Fruit fly (Drosophila melanogaster) Kc167 (cell line): ENCODE results near the gene smg.

Source experiments
- Sin3A ChIP-seq: fragments of >200 bp; optimal IDR thresholded peaks from 2 replicates; lab custom pipeline; 2018; ENCODE audit warnings: missing external identifiers
- psq ChIP-seq: fragments of >200 bp; optimal IDR thresholded peaks from 2 replicates; lab custom pipeline; 2017; ENCODE audit warnings: missing external identifiers

dm6 chr3L:8981495-8981894 lies 16.3 kb downstream of the smg start, which contains the start of gene CG13314:
- TF ChIP-seq Sin3A (lab: Kevin White, UChicago) (no peak), psq (lab: Kevin White, UChicago) (no peak)
